Worm (Caenorhabditis elegans) whole organism, L1 larva: ENCODE measurements around the gene col-166.

ENCODE experiments used
- ces-1 ChIP-seq: fragments of 150-350 bp; optimal IDR thresholded peaks from 2 replicates; lab custom pipeline; 2014; ENCODE audit warnings: missing biosample characterization, missing genetic modification reagents, missing genetic modification characterization
- fos-1 ChIP-seq: fragments of 150-350 bp; optimal IDR thresholded peaks from 2 replicates; lab custom pipeline; 2014; ENCODE audit warnings: missing biosample characterization, missing genetic modification characterization
- lsy-2 ChIP-seq, 2 experiments: fragments of 150-350 bp; optimal IDR thresholded peaks; 2 replicates each; lab custom pipeline; 2014; ENCODE audit warnings: missing biosample characterization in 2 of 2, missing genetic modification characterization in 2 of 2
- nhr-28 ChIP-seq: fragments of 150-350 bp; optimal IDR thresholded peaks from 2 replicates; lab custom pipeline; 2014; ENCODE audit warnings: missing biosample characterization, missing genetic modification characterization
- nhr-76 ChIP-seq: sonication (generic microtip); optimal IDR thresholded peaks from 2 replicates; lab custom pipeline; 2017; ENCODE audit warnings: missing biosample characterization, missing genetic modification characterization
- nhr-77 ChIP-seq: fragments of 150-350 bp; optimal IDR thresholded peaks from 2 replicates; lab custom pipeline; 2014; ENCODE audit warnings: missing biosample characterization, missing genetic modification characterization

- TF ChIP-seq fos-1 (tag; lab: Kevin White, UChicago) (no peak), nhr-76 (tag; lab: Kevin White, UChicago) (no peak), lsy-2 (tag; optimal IDR thresholded peaks at IDR 0.05; lab: Kevin White, UChicago) (no peak), nhr-77 (tag; lab: Kevin White, UChicago) (no peak), ces-1 (GFP tag; lab: Kevin White, UChicago) (no peak), nhr-28 (tag; lab: Kevin White, UChicago) (no peak)
Measured at ce11 chrX:6240640-6241033, 39.2 kb upstream of the col-166 start, which contains the start of gene got-2.2.
